Worm (Caenorhabditis elegans) whole organism, L1 larva: ENCODE results near the gene agt-1.

ENCODE experiments used
- C04F5.9 ChIP-seq: sonication (generic microtip); optimal IDR thresholded peaks from 2 replicates; lab custom pipeline; 2016; ENCODE audit warnings: missing genetic modification characterization, missing compliant biosample characterization
- C16A3.4 ChIP-seq: fragments of 150-350 bp; optimal IDR thresholded peaks from 2 replicates; lab custom pipeline; 2014; ENCODE audit warnings: missing biosample characterization, missing genetic modification characterization
- C34B4.2 ChIP-seq: sonication (generic microtip); optimal IDR thresholded peaks from 2 replicates; lab custom pipeline; 2017; ENCODE audit warnings: mild to moderate bottlenecking, missing genetic modification characterization, missing compliant biosample characterization
- Y116A8C.19 ChIP-seq: sonication (generic microtip); optimal IDR thresholded peaks from 2 replicates; lab custom pipeline; 2016; ENCODE audit warnings: missing compliant biosample characterization, missing genetic modification characterization, borderline replicate concordance
- alr-1 ChIP-seq: fragments of 200-800 bp; sonication (Bioruptor generic); optimal IDR thresholded peaks from 2 replicates; lab custom pipeline; 2018; ENCODE audit warnings: borderline replicate concordance, mild to moderate bottlenecking, missing genetic modification characterization, missing compliant biosample characterization
- ama-1 ChIP-seq: fragments of 150-350 bp; optimal IDR thresholded peaks from 2 replicates; lab custom pipeline; 2014
- blmp-1 ChIP-seq: fragments of 150-350 bp; optimal IDR thresholded peaks from 2 replicates; lab custom pipeline; 2014; ENCODE audit warnings: missing biosample characterization, missing genetic modification characterization
- ceh-63 ChIP-seq: fragments of 200-800 bp; sonication (Bioruptor generic); optimal IDR thresholded peaks from 2 replicates; lab custom pipeline; 2018; ENCODE audit warnings: mild to moderate bottlenecking, missing genetic modification characterization, missing compliant biosample characterization
- ceh-88 ChIP-seq: fragments of 200-800 bp; sonication (Bioruptor generic); IDR thresholded peaks from 2 replicates; pipeline ENCODE4 v1.3.6; 2022; ENCODE audit warnings: missing genetic modification characterization, missing compliant biosample characterization
- dpl-1 ChIP-seq, 3 experiments: fragments of 150-350 bp in 2 of 3; sonication (generic microtip) in 1 of 3; optimal IDR thresholded peaks; 2 replicates each; lab custom pipeline; 2014 to 2017; ENCODE audit warnings: missing biosample characterization in 3 of 3, missing genetic modification characterization in 3 of 3, missing genetic modification reagents in 3 of 3
- efl-1 ChIP-seq, 4 experiments: fragments of 150-350 bp; optimal IDR thresholded peaks in 3 of 4; peaks in 1 of 4; 1 replicate in 1 of 4; 2 replicates in 3 of 4; lab custom pipeline; 2014; ENCODE audit warnings: missing biosample characterization in 2 of 4, missing genetic modification characterization in 2 of 4, missing genetic modification reagents in 2 of 4
- efl-3 ChIP-seq: fragments of 200-800 bp; sonication (Bioruptor generic); optimal IDR thresholded peaks from 2 replicates; lab custom pipeline; 2018; ENCODE audit warnings: mild to moderate bottlenecking, missing genetic modification characterization, missing compliant biosample characterization
- elt-2 ChIP-seq: sonication (generic microtip); optimal IDR thresholded peaks from 2 replicates; lab custom pipeline; 2016; ENCODE audit warnings: missing genetic modification characterization, mild to moderate bottlenecking, inconsistent platforms, missing compliant biosample characterization, missing genetic modification reagents
- elt-3 ChIP-seq, 6 experiments: fragments of 150-350 bp in 1 of 6; sonication (generic microtip); optimal IDR thresholded peaks; 2 replicates each; lab custom pipeline; 2017 to 2018; ENCODE audit warnings: missing biosample characterization in 6 of 6, missing genetic modification characterization in 6 of 6, inconsistent platforms in 1 of 6
- ets-5 ChIP-seq: fragments of 200-800 bp; sonication (Bioruptor generic); IDR thresholded peaks from 2 replicates; pipeline ENCODE4 v1.3.6; 2022; ENCODE audit warnings: missing genetic modification characterization, missing compliant biosample characterization
- fkh-4 ChIP-seq: sonication (generic microtip); optimal IDR thresholded peaks from 2 replicates; lab custom pipeline; 2016; ENCODE audit warnings: missing compliant biosample characterization, missing genetic modification characterization, borderline replicate concordance
- fkh-8 ChIP-seq: sonication (generic microtip); optimal IDR thresholded peaks from 2 replicates; lab custom pipeline; 2016; ENCODE audit warnings: mild to moderate bottlenecking, missing genetic modification characterization, missing compliant biosample characterization
- grh-1 ChIP-seq: fragments of 200-800 bp; sonication (Bioruptor generic); IDR thresholded peaks from 2 replicates; pipeline ENCODE4 v1.3.6; 2022; ENCODE audit warnings: missing genetic modification reagents, missing genetic modification characterization, missing compliant biosample characterization
- hlh-4 ChIP-seq: sonication (generic microtip); optimal IDR thresholded peaks from 2 replicates; lab custom pipeline; 2016; ENCODE audit warnings: mild to moderate bottlenecking, missing genetic modification characterization, missing compliant biosample characterization
- jun-1 ChIP-seq: fragments of 150-350 bp; optimal IDR thresholded peaks from 2 replicates; lab custom pipeline; 2014; ENCODE audit warnings: missing biosample characterization, missing genetic modification reagents, missing genetic modification characterization
- lin-13 ChIP-seq: fragments of 150-350 bp; optimal IDR thresholded peaks from 2 replicates; lab custom pipeline; 2014; ENCODE audit warnings: missing biosample characterization, missing genetic modification reagents, missing genetic modification characterization
- lin-14 ChIP-seq: fragments of 200-800 bp; sonication (Bioruptor generic); optimal IDR thresholded peaks from 2 replicates; lab custom pipeline; 2018; ENCODE audit warnings: mild to moderate bottlenecking, missing genetic modification characterization, moderate library complexity, missing compliant biosample characterization
- lin-35 ChIP-seq, 2 experiments: fragments of 150-350 bp; optimal IDR thresholded peaks; 2 replicates each; lab custom pipeline; 2014; ENCODE audit warnings: missing biosample characterization in 2 of 2, missing genetic modification characterization in 2 of 2, missing genetic modification reagents in 2 of 2
- lin-39 ChIP-seq: fragments of 150-350 bp; optimal IDR thresholded peaks from 2 replicates; lab custom pipeline; 2014; ENCODE audit warnings: missing biosample characterization, missing genetic modification reagents, missing genetic modification characterization
- lir-3 ChIP-seq: sonication (generic microtip); optimal IDR thresholded peaks from 2 replicates; lab custom pipeline; 2016; ENCODE audit warnings: mild to moderate bottlenecking, missing genetic modification characterization, moderate library complexity, missing compliant biosample characterization; ENCODE audit not compliant: poor library complexity
- lsy-2 ChIP-seq, 2 experiments: fragments of 150-350 bp; optimal IDR thresholded peaks; 2 replicates each; lab custom pipeline; 2014; ENCODE audit warnings: missing biosample characterization in 2 of 2, missing genetic modification characterization in 2 of 2
- mab-9 ChIP-seq: fragments of 200-800 bp; sonication (Bioruptor generic); IDR thresholded peaks from 2 replicates; pipeline ENCODE4 v1.3.6; 2022; ENCODE audit warnings: missing genetic modification reagents, missing genetic modification characterization, missing compliant biosample characterization
- mdl-1 ChIP-seq, 2 experiments: fragments of 150-350 bp; optimal IDR thresholded peaks; 2 replicates each; lab custom pipeline; 2014 to 2017; ENCODE audit warnings: missing biosample characterization in 2 of 2, missing genetic modification characterization in 2 of 2, inconsistent platforms in 1 of 2
- mef-2 ChIP-seq: fragments of 150-350 bp; optimal IDR thresholded peaks from 2 replicates; lab custom pipeline; 2014; ENCODE audit warnings: missing biosample characterization, missing genetic modification characterization
- nhr-12 ChIP-seq: sonication (generic microtip); optimal IDR thresholded peaks from 2 replicates; lab custom pipeline; 2017; ENCODE audit warnings: missing biosample characterization, missing genetic modification characterization
- nhr-237 ChIP-seq: fragments of 150-350 bp; optimal IDR thresholded peaks from 2 replicates; lab custom pipeline; 2014; ENCODE audit warnings: missing biosample characterization, missing genetic modification characterization
- nhr-28 ChIP-seq: fragments of 150-350 bp; optimal IDR thresholded peaks from 2 replicates; lab custom pipeline; 2014; ENCODE audit warnings: missing biosample characterization, missing genetic modification characterization
- nhr-47 ChIP-seq: sonication (generic microtip); optimal IDR thresholded peaks from 2 replicates; lab custom pipeline; 2016; ENCODE audit warnings: mild to moderate bottlenecking, missing genetic modification characterization, moderate library complexity, missing compliant biosample characterization
- nhr-71 ChIP-seq: sonication (generic microtip); optimal IDR thresholded peaks from 2 replicates; lab custom pipeline; 2016; ENCODE audit warnings: mild to moderate bottlenecking, missing genetic modification characterization, moderate library complexity, missing compliant biosample characterization
- pqm-1 ChIP-seq: sonication (generic microtip); optimal IDR thresholded peaks from 3 replicates; lab custom pipeline; 2017; ENCODE audit warnings: missing biosample characterization, missing genetic modification characterization
- snpc-4 ChIP-seq: fragments of 150-350 bp; optimal IDR thresholded peaks from 2 replicates; lab custom pipeline; 2014; ENCODE audit warnings: missing biosample characterization, missing genetic modification characterization
- sox-4 ChIP-seq: sonication (generic microtip); optimal IDR thresholded peaks from 2 replicates; lab custom pipeline; 2016; ENCODE audit warnings: missing genetic modification characterization, missing compliant biosample characterization
- sptf-1 ChIP-seq: fragments of 150-350 bp; optimal IDR thresholded peaks from 2 replicates; lab custom pipeline; 2014; ENCODE audit warnings: missing biosample characterization, missing genetic modification characterization
- sup-37 ChIP-seq: fragments of 200-800 bp; sonication (Bioruptor generic); optimal IDR thresholded peaks from 2 replicates; lab custom pipeline; 2018; ENCODE audit warnings: mild to moderate bottlenecking, missing genetic modification characterization, missing compliant biosample characterization
- swsn-7 ChIP-seq: sonication (generic microtip); optimal IDR thresholded peaks from 2 replicates; lab custom pipeline; 2016; ENCODE audit warnings: missing genetic modification characterization, missing compliant biosample characterization
- tbx-2 ChIP-seq: sonication (generic microtip); optimal IDR thresholded peaks from 2 replicates; lab custom pipeline; 2016; ENCODE audit warnings: missing genetic modification characterization, missing compliant biosample characterization
- tlp-1 ChIP-seq: fragments of 150-350 bp; optimal IDR thresholded peaks from 2 replicates; lab custom pipeline; 2014; ENCODE audit warnings: missing biosample characterization, missing genetic modification characterization
- unc-86 ChIP-seq: sonication (generic microtip); optimal IDR thresholded peaks from 2 replicates; lab custom pipeline; 2016; ENCODE audit warnings: missing genetic modification characterization, missing compliant biosample characterization
- unc-98 ChIP-seq: fragments of 200-800 bp; sonication (Bioruptor generic); IDR thresholded peaks from 2 replicates; pipeline ENCODE4 v1.3.6; 2022; ENCODE audit warnings: missing genetic modification characterization, missing compliant biosample characterization
- vab-15 ChIP-seq: sonication (generic microtip); optimal IDR thresholded peaks from 2 replicates; lab custom pipeline; 2017; ENCODE audit warnings: missing genotype, mild to moderate bottlenecking, missing genetic modification characterization, missing compliant biosample characterization
- zag-1 ChIP-seq: fragments of 150-350 bp; optimal IDR thresholded peaks from 2 replicates; lab custom pipeline; 2014; ENCODE audit warnings: missing biosample characterization, missing genetic modification characterization
- zip-4 ChIP-seq: fragments of 200-800 bp; sonication (Bioruptor generic); optimal IDR thresholded peaks from 2 replicates; lab custom pipeline; 2018; ENCODE audit warnings: mild to moderate bottlenecking, missing genetic modification characterization, moderate library complexity, missing compliant biosample characterization
- ztf-4 ChIP-seq: fragments of 150-350 bp; optimal IDR thresholded peaks from 2 replicates; lab custom pipeline; 2014; ENCODE audit warnings: missing biosample characterization, missing genetic modification characterization

Gene agt-1

ce11 chrIV:13395255-13395654 is 26.0 kb upstream of the agt-1 start (continued):
- peak; percentile 84 for TF ChIP-seq lin-13
- no peak for TF ChIP-seq sup-37
- peak; percentile 66 to 82 for TF ChIP-seq lin-35 (GFP tag; optimal IDR thresholded peaks at IDR 0.05; lab: Kevin White, UChicago)
- TF ChIP-seq zag-1 (tag; lab: Kevin White, UChicago), result no peak
- peak; percentile 74 to 87 for TF ChIP-seq lsy-2 (tag; optimal IDR thresholded peaks at IDR 0.05; lab: Kevin White, UChicago)
- peak; percentile 75 for TF ChIP-seq C16A3.4 (tag; lab: Kevin White, UChicago)
- TF ChIP-seq efl-3 (GFP tag; lab: Kevin White, UChicago), result no peak
- TF ChIP-seq pqm-1 (tag; lab: Kevin White, UChicago), result peak; percentile 58
- peak in 1 of 2 experiments; percentile 90 for TF ChIP-seq mdl-1 (tag; optimal IDR thresholded peaks at IDR 0.05; lab: Kevin White, UChicago)
- peak; percentile 91 for TF ChIP-seq tbx-2 (tag; lab: Kevin White, UChicago)
- TF ChIP-seq hlh-4 (tag; lab: Kevin White, UChicago), result no peak
- no peak; the same call in 1 of the 2 replicates for TF ChIP-seq ceh-88 (GFP tag; lab: Robert Waterston, UW)
- TF ChIP-seq nhr-47 (tag; lab: Kevin White, UChicago), result peak; percentile 90
- TF ChIP-seq lin-14 (GFP tag; lab: Kevin White, UChicago), result peak; percentile 99
- peak; percentile 71 for TF ChIP-seq mab-9 (GFP tag; lab: Robert Waterston, UW)
- no peak for TF ChIP-seq nhr-28 (tag; lab: Kevin White, UChicago)
- TF ChIP-seq ets-5 (GFP tag; lab: Robert Waterston, UW), result no peak
- peak; percentile 85 for TF ChIP-seq ztf-4 (tag; lab: Kevin White, UChicago)
- no peak for TF ChIP-seq sptf-1
- TF ChIP-seq unc-98 (GFP tag; lab: Robert Waterston, UW), result peak; percentile 8; the same call in 1 of the 2 replicates
- no peak for TF ChIP-seq ceh-63 (GFP tag; lab: Kevin White, UChicago)
- TF ChIP-seq unc-86 (tag; lab: Kevin White, UChicago), result peak; percentile 63
- TF ChIP-seq elt-2 (tag; lab: Kevin White, UChicago), result peak; percentile 90
- peak; percentile 64 for TF ChIP-seq nhr-237 (tag; lab: Kevin White, UChicago)
- TF ChIP-seq dpl-1 (GFP tag; optimal IDR thresholded peaks at IDR 0.05; lab: Kevin White, UChicago), result peak; percentile 44 to 53 (median 51)
- TF ChIP-seq ama-1, result no peak
- peak; percentile 24 for TF ChIP-seq snpc-4 (tag; lab: Kevin White, UChicago)
- no peak for TF ChIP-seq nhr-12 (tag; lab: Kevin White, UChicago)
- peak; percentile 77 for TF ChIP-seq jun-1 (tag; lab: Kevin White, UChicago)
- TF ChIP-seq lir-3 (tag; lab: Kevin White, UChicago), result peak; percentile 62
- peak; percentile 69 for TF ChIP-seq vab-15 (tag; lab: Kevin White, UChicago)
- peak; percentile 97 for TF ChIP-seq nhr-71 (tag; lab: Kevin White, UChicago)
- TF ChIP-seq swsn-7 (tag; lab: Kevin White, UChicago), result peak; percentile 89
- TF ChIP-seq alr-1 (tag; lab: Kevin White, UChicago), result no peak
- TF ChIP-seq elt-3 (tag; optimal IDR thresholded peaks at IDR 0.05; lab: Kevin White, UChicago), result peak in 3 of 6 experiments; percentile 36 to 81 (median 74)

- no peak for TF ChIP-seq elt-3 (tag; optimal IDR thresholded peaks at IDR 0.05; lab: Kevin White, UChicago)
- TF ChIP-seq alr-1 (tag; lab: Kevin White, UChicago), result no peak
- peak; percentile 15; the same call in 1 of the 2 replicates for TF ChIP-seq grh-1
- peak; percentile 47 for TF ChIP-seq blmp-1 (tag; lab: Kevin White, UChicago)
- no peak for TF ChIP-seq mef-2 (tag; lab: Kevin White, UChicago)
- TF ChIP-seq, all 84 proteins: peak for 2
These were observed 25.5 kb upstream of the agt-1 start for ce11 chrIV:13394686-13395085.

ce11 chrIV:13393246-13393716 is 24.1 kb upstream of the agt-1 start:
- TF ChIP-seq tlp-1, result no peak
- no peak for TF ChIP-seq efl-1 (optimal IDR thresholded peaks at IDR 0.05; lab: Kevin White, UChicago)
- peak in 1 of 2 experiments; percentile 84 for TF ChIP-seq efl-1 (GFP tag; optimal IDR thresholded peaks at IDR 0.05 in 1 of 2; lab: Kevin White, UChicago)
- no peak for TF ChIP-seq sox-4 (tag; lab: Kevin White, UChicago)
- TF ChIP-seq Y116A8C.19, result no peak
- no peak for TF ChIP-seq lin-39
- no peak for TF ChIP-seq fkh-8 (tag; lab: Kevin White, UChicago)
- no peak for TF ChIP-seq lin-13
- TF ChIP-seq zag-1 (tag; lab: Kevin White, UChicago), result no peak
- TF ChIP-seq swsn-7 (tag; lab: Kevin White, UChicago), result no peak
- no peak for TF ChIP-seq C04F5.9 (tag; lab: Kevin White, UChicago)
- peak; percentile 24 to 44 for TF ChIP-seq lsy-2 (tag; optimal IDR thresholded peaks at IDR 0.05; lab: Kevin White, UChicago)
- no peak for TF ChIP-seq C34B4.2 (tag; lab: Kevin White, UChicago)
- TF ChIP-seq grh-1, result no peak
- TF ChIP-seq sptf-1, result no peak
- TF ChIP-seq unc-86 (tag; lab: Kevin White, UChicago), result no peak
- TF ChIP-seq fkh-4 (tag; lab: Kevin White, UChicago), result no peak
- TF ChIP-seq elt-2 (tag; lab: Kevin White, UChicago), result peak; percentile 85
- TF ChIP-seq zip-4, result no peak
